Fruit fly (Drosophila melanogaster) whole organism, embryonic: ENCODE results near the gene CG43895.
A peak's percentile ranks its signal among the peaks of the same experiment; 100 is the strongest.

ENCODE experiments used
- CG11398 ChIP-seq: fragments of 200-800 bp; sonication (Bioruptor generic); optimal IDR thresholded peaks from 2 replicates; lab custom pipeline; 2016; ENCODE audit warnings: missing biosample characterization, missing genetic modification characterization
- CG12219 ChIP-seq: fragments of 200-800 bp; sonication (Bioruptor generic); optimal IDR thresholded peaks from 3 replicates; lab custom pipeline; 2018; ENCODE audit warnings: missing biosample characterization, mild to moderate bottlenecking, missing genetic modification characterization
- CG12299 ChIP-seq: fragments of 200-800 bp; sonication (Bioruptor generic); optimal IDR thresholded peaks from 2 replicates; lab custom pipeline; 2018; ENCODE audit warnings: missing biosample characterization, mild to moderate bottlenecking, missing genetic modification characterization
- CG14710 ChIP-seq: fragments of 200-800 bp; sonication (Bioruptor generic); optimal IDR thresholded peaks from 3 replicates; lab custom pipeline; 2019; ENCODE audit warnings: missing biosample characterization, mild to moderate bottlenecking, missing genetic modification characterization, moderate library complexity
- CG15011 ChIP-seq: fragments of 200-800 bp; sonication (Bioruptor generic); optimal IDR thresholded peaks from 3 replicates; lab custom pipeline; 2018; ENCODE audit warnings: missing biosample characterization, mild to moderate bottlenecking, missing genetic modification characterization
- CG15269 ChIP-seq: fragments of 200-800 bp; sonication (Bioruptor generic); optimal IDR thresholded peaks from 2 replicates; lab custom pipeline; 2018; ENCODE audit warnings: missing biosample characterization, mild to moderate bottlenecking, missing genetic modification characterization, moderate library complexity
- CG1529 ChIP-seq: fragments of 200-800 bp; sonication (Bioruptor generic); optimal IDR thresholded peaks from 3 replicates; lab custom pipeline; 2018; ENCODE audit warnings: missing biosample characterization, missing genetic modification characterization
- CG17385 ChIP-seq: fragments of 200-800 bp; sonication (Bioruptor generic); optimal IDR thresholded peaks from 3 replicates; lab custom pipeline; 2018; ENCODE audit warnings: missing biosample characterization, mild to moderate bottlenecking, missing genetic modification characterization
- CG3847 ChIP-seq: fragments of 200-800 bp; sonication (Bioruptor generic); IDR thresholded peaks from 2 replicates; pipeline ENCODE4 v1.3.6; 2022; ENCODE audit warnings: missing biosample characterization, missing genetic modification characterization
- CG3995 ChIP-seq: fragments of 200-800 bp; sonication (Bioruptor generic); optimal IDR thresholded peaks from 3 replicates; lab custom pipeline; 2016; ENCODE audit warnings: missing biosample characterization, missing genetic modification characterization
- CG42726 ChIP-seq: fragments of 200-800 bp; sonication (Bioruptor generic); IDR thresholded peaks from 2 replicates; pipeline ENCODE4 v1.3.6; 2022; ENCODE audit warnings: missing biosample characterization, missing genetic modification characterization; ENCODE audit not compliant: partially characterized antibody
- CG5180 ChIP-seq: fragments of 200-800 bp; sonication (Bioruptor generic); optimal IDR thresholded peaks from 3 replicates; lab custom pipeline; 2017; ENCODE audit warnings: missing biosample characterization, missing genetic modification characterization, mild to moderate bottlenecking, moderate library complexity, missing genetic modification reagents
- CG6791 ChIP-seq: fragments of 200-800 bp; sonication (Bioruptor generic); IDR thresholded peaks from 3 replicates; pipeline ENCODE4 v1.3.6; 2022; ENCODE audit warnings: missing biosample characterization, missing genetic modification characterization; ENCODE audit not compliant: partially characterized antibody
- CG7372 ChIP-seq: fragments of 200-800 bp; sonication (Bioruptor generic); IDR thresholded peaks from 2 replicates; pipeline ENCODE4 v1.3.6; 2022; ENCODE audit warnings: missing biosample characterization, missing genetic modification characterization
- CG7928 ChIP-seq: fragments of 200-800 bp; sonication (Bioruptor generic); optimal IDR thresholded peaks from 2 replicates; lab custom pipeline; 2017; ENCODE audit warnings: missing biosample characterization, mild to moderate bottlenecking, missing genetic modification characterization
- D ChIP-seq, 2 experiments: fragments of 200-800 bp in 1 of 2; fragments of >200 bp in 1 of 2; sonication (Bioruptor generic) in 1 of 2; optimal IDR thresholded peaks; 2 replicates in 1 of 2; 3 replicates in 1 of 2; lab custom pipeline; 2017; ENCODE audit warnings: mild to moderate bottlenecking in 1 of 2, missing biosample characterization in 1 of 2, missing genetic modification characterization in 1 of 2, missing genetic modification reagents in 1 of 2
- D19B ChIP-seq: fragments of 200-800 bp; sonication (Bioruptor generic); optimal IDR thresholded peaks from 2 replicates; lab custom pipeline; 2017; ENCODE audit warnings: missing biosample characterization, mild to moderate bottlenecking, missing genetic modification characterization
- HLH3B ChIP-seq: fragments of 200-800 bp; sonication (Bioruptor generic); IDR thresholded peaks from 2 replicates; pipeline ENCODE4 v1.3.6; 2022; ENCODE audit warnings: missing biosample characterization, missing genetic modification characterization
- HLHmδ ChIP-seq: fragments of 200-800 bp; sonication (Bioruptor generic); optimal IDR thresholded peaks from 2 replicates; lab custom pipeline; 2018; ENCODE audit warnings: missing biosample characterization, mild to moderate bottlenecking, missing genetic modification characterization, moderate library complexity
- Hmx ChIP-seq: fragments of 200-800 bp; sonication (Bioruptor generic); optimal IDR thresholded peaks from 2 replicates; lab custom pipeline; 2016; ENCODE audit warnings: missing biosample characterization, missing genetic modification characterization
- Jarid2 ChIP-seq: fragments of 200-800 bp; sonication (Bioruptor generic); optimal IDR thresholded peaks from 3 replicates; lab custom pipeline; 2017; ENCODE audit warnings: mild to moderate bottlenecking, missing biosample characterization, missing genetic modification reagents, missing genetic modification characterization
- Lhr ChIP-seq: fragments of 200-800 bp; sonication (Bioruptor generic); optimal IDR thresholded peaks from 3 replicates; lab custom pipeline; 2017; ENCODE audit warnings: mild to moderate bottlenecking, missing biosample characterization, missing genetic modification reagents, missing genetic modification characterization
- MBD-R2 ChIP-seq: fragments of 200-800 bp; sonication (Bioruptor generic); IDR thresholded peaks from 2 replicates; pipeline ENCODE4 v1.3.6; 2022; ENCODE audit warnings: missing biosample characterization, missing genetic modification characterization
- Myb ChIP-seq: fragments of 200-800 bp; sonication (Bioruptor generic); optimal IDR thresholded peaks from 2 replicates; lab custom pipeline; 2016; ENCODE audit warnings: missing biosample characterization, missing genetic modification characterization
- Nf-YB ChIP-seq: fragments of 200-800 bp; sonication (Bioruptor generic); optimal IDR thresholded peaks from 3 replicates; lab custom pipeline; 2019; ENCODE audit warnings: missing biosample characterization, mild to moderate bottlenecking, missing genetic modification characterization, moderate library complexity
- Nf-YC ChIP-seq: fragments of 200-800 bp; optimal IDR thresholded peaks from 3 replicates; lab custom pipeline; 2019; ENCODE audit warnings: missing biosample characterization, mild to moderate bottlenecking, missing genetic modification characterization, moderate library complexity
- Rx ChIP-seq: fragments of 200-800 bp; sonication (Bioruptor generic); IDR thresholded peaks from 2 replicates; pipeline ENCODE4 v1.3.6; 2022; ENCODE audit warnings: missing biosample characterization, missing genetic modification characterization
- Scr ChIP-seq: fragments of 200-800 bp; sonication (Bioruptor generic); IDR thresholded peaks from 2 replicates; pipeline ENCODE4 v1.3.6; 2022; ENCODE audit warnings: missing biosample characterization, missing genetic modification characterization; ENCODE audit not compliant: partially characterized antibody
- Trl ChIP-seq, 3 experiments: fragments of >200 bp in 2 of 3; fragments of 200-800 bp in 1 of 3; sonication (Bioruptor generic) in 1 of 3; optimal IDR thresholded peaks; 2 replicates in 1 of 3; 3 replicates in 2 of 3; lab custom pipeline; 2016 to 2017; ENCODE audit warnings: missing biosample characterization in 1 of 3, missing genetic modification characterization in 1 of 3
- ash1 ChIP-seq: fragments of 200-800 bp; sonication (Bioruptor generic); optimal IDR thresholded peaks from 2 replicates; lab custom pipeline; 2018; ENCODE audit warnings: missing biosample characterization, mild to moderate bottlenecking, missing genetic modification characterization
- cg ChIP-seq: fragments of 200-800 bp; sonication (Bioruptor generic); optimal IDR thresholded peaks from 3 replicates; lab custom pipeline; 2019; ENCODE audit warnings: missing biosample characterization, mild to moderate bottlenecking, missing genetic modification characterization, moderate library complexity
- gcm ChIP-seq: fragments of 200-800 bp; sonication (Bioruptor generic); optimal IDR thresholded peaks from 2 replicates; lab custom pipeline; 2019; ENCODE audit warnings: missing biosample characterization, mild to moderate bottlenecking, missing genetic modification characterization, moderate library complexity
- gsb ChIP-seq: fragments of 200-800 bp; sonication (Bioruptor generic); IDR thresholded peaks from 2 replicates; pipeline ENCODE4 v1.3.6; 2022; ENCODE audit warnings: missing biosample characterization, missing genetic modification characterization
- kni ChIP-seq: fragments of 200-800 bp; sonication (Bioruptor generic); optimal IDR thresholded peaks from 3 replicates; lab custom pipeline; 2017; ENCODE audit warnings: mild to moderate bottlenecking, missing biosample characterization, missing genetic modification reagents, missing genetic modification characterization
- knrl ChIP-seq: fragments of 200-800 bp; sonication (Bioruptor generic); IDR thresholded peaks from 3 replicates; pipeline ENCODE4 v1.3.6; 2022; ENCODE audit warnings: missing biosample characterization, missing genetic modification characterization; ENCODE audit not compliant: partially characterized antibody
- pros ChIP-seq: fragments of 200-800 bp; sonication (Bioruptor generic); optimal IDR thresholded peaks from 3 replicates; lab custom pipeline; 2019; ENCODE audit warnings: missing biosample characterization, mild to moderate bottlenecking, missing genetic modification characterization, moderate library complexity
- pzg ChIP-seq: fragments of 200-800 bp; sonication (Bioruptor generic); optimal IDR thresholded peaks from 3 replicates; lab custom pipeline; 2018; ENCODE audit warnings: missing biosample characterization, mild to moderate bottlenecking, missing genetic modification characterization, moderate library complexity
- stwl ChIP-seq: fragments of 200-800 bp; sonication (Bioruptor generic); optimal IDR thresholded peaks from 3 replicates; lab custom pipeline; 2018; ENCODE audit warnings: missing biosample characterization, mild to moderate bottlenecking, missing genetic modification characterization, moderate library complexity
- twi ChIP-seq: fragments of 200-800 bp; optimal IDR thresholded peaks from 2 replicates; lab custom pipeline; 2019; ENCODE audit warnings: missing biosample characterization, mild to moderate bottlenecking, missing genetic modification characterization, moderate library complexity
- unc-4 ChIP-seq: fragments of 200-800 bp; sonication (Bioruptor generic); IDR thresholded peaks from 2 replicates; pipeline ENCODE4 v1.3.6; 2022; ENCODE audit warnings: missing biosample characterization, missing genetic modification characterization; ENCODE audit not compliant: partially characterized antibody
- vnd ChIP-seq: fragments of 200-800 bp; sonication (Bioruptor generic); IDR thresholded peaks from 3 replicates; pipeline ENCODE4 v1.3.6; 2022; ENCODE audit warnings: missing biosample characterization, missing genetic modification characterization; ENCODE audit not compliant: partially characterized antibody
- zfh1 ChIP-seq: fragments of 200-800 bp; sonication (Bioruptor generic); IDR thresholded peaks from 3 replicates; pipeline ENCODE4 v1.3.6; 2022; ENCODE audit warnings: missing biosample characterization, missing genetic modification characterization

Gene CG43895

DNA sequence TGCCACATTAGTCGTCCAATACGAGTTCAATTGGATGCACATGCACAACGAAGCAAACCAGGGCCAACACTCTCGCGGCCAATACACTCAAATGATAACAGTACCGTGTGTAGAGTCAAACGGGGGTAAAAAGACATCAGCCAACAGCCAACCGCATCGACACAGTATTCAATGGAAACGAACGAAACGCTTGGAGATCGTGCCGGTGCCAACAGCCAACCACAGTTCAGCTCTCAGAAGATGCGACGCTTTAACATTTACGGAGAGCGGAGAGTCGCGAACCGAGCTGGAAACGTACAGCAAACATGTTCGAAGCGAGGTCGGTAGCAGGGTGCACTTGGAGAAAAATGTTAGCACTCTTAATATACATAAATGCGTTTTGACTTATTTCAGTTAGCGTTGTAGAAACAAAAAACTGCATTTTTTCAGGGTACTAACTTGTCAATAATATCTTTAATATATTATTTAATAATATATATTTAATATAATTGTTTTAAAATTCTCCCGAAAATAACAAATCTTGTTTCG lies 5.4 kb downstream of the CG43895 start (continued):
- TF ChIP-seq gsb (GFP tag; lab: Robert Waterston, UW): 0 out of 2 replicates have a peak, but pooled peaks have one; percentile 7

DNA sequence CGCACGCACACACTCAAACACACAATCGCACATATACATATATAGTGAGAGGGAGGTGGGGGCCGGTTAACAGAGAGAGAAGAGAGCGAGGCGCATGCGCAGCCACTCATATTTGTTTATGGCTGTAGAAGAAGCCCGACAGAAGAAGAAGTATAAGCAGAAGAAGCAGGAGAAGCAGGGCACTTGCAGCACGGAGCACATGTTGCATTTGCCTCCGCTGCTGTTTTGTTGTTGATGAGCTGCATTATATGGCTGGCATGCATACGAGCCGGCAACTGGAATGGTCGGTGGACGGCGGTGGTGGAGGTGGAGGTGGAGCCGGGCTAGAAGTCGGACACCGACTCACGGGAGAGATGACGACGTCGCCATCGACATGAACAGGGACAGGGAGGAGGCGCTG lies 13.1 kb downstream of the CG43895 start:
- TF ChIP-seq cg (GFP tag; lab: Kevin White, UChicago) (peak; percentile 67), pzg (no peak), Trl (optimal IDR thresholded peaks at IDR 0.05; lab: Kevin White, UChicago) (peak in 1 of 2 experiments; percentile 60), Trl (GFP tag; optimal IDR thresholded peaks at IDR 0.05; lab: Kevin White, UChicago) (no peak), pros (GFP tag; lab: Kevin White, UChicago) (peak; percentile 63), Nf-YB (GFP tag; lab: Kevin White, UChicago) (peak; percentile 91), Nf-YC (tag; lab: Kevin White, UChicago) (peak; percentile 37), CG11398 (no peak), twi (tag; lab: Kevin White, UChicago) (peak; percentile 57), ash1 (GFP tag; lab: Kevin White, UChicago) (no peak), CG5180 (GFP tag; lab: Kevin White, UChicago) (peak; percentile 40), CG17385 (GFP tag; lab: Kevin White, UChicago) (peak; percentile 31), Jarid2 (GFP tag; lab: Kevin White, UChicago) (peak; percentile 23), kni (GFP tag; lab: Kevin White, UChicago) (peak; percentile 1)
- TF ChIP-seq, all 482 proteins: peak for 10

DNA sequence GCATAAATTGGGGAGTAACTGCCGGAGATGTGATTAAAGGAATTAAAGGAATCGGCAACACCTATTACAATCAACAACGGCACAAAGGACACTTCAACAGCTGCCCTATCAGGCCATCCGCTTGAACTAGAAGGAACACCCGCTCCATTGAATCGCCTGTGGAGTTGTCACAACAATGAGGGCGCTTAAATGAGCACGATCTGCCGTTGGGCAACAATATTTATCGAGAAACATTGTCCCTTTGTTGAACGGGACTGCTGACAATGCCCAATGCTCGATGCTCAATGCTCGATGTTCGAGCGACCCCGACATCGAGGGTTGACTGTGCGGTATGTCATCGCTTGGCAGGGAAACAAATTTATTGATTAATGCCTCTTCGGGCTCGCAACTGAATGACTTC lies 25.6 kb downstream of the CG43895 start:
- TF ChIP-seq pros (GFP tag; lab: Kevin White, UChicago) (peak; percentile 27), D (optimal IDR thresholded peaks at IDR 0.05; lab: Kevin White, UChicago) (peak; percentile 97), D (GFP tag; optimal IDR thresholded peaks at IDR 0.05; lab: Kevin White, UChicago) (no peak), CG12219 (GFP tag; lab: Kevin White, UChicago) (no peak), D19B (GFP tag; lab: Kevin White, UChicago) (no peak), gcm (GFP tag; lab: Kevin White, UChicago) (peak; percentile 59)

DNA sequence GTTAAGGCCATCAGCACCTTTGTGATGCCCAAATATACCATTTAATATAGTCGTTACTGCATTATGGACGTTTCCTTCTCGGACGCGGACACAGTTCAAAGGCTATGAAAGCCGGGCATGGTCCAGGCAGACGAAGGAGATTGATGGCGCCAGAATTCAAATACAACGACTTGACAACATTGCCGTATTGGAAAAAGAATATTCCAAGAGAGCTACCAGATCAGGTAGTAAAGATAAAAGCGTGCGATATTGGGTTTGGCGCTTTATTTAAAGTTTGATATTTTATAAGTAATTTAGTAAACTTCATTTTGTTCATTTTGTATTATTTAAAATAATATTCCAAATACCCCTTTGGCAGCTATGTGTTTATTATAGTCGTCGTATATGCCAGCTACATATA lies 39.6 kb downstream of the CG43895 start:
- TF ChIP-seq HLHmδ (no peak), HLH3B (no peak), zfh1 (no peak), CG14710 (tag; lab: Kevin White, UChicago) (no peak), CG3995 (GFP tag; lab: Kevin White, UChicago) (no peak), CG7372 (no peak), CG15011 (GFP tag; lab: Kevin White, UChicago) (no peak), CG6791 (GFP tag; lab: Robert Waterston, UW) (0 out of 3 replicates have a peak, but pooled peaks have one; percentile 41), knrl (GFP tag; lab: Robert Waterston, UW) (peak; percentile 25; the same call in 1 of the 3 replicates), CG12299 (tag; lab: Kevin White, UChicago) (no peak), vnd (GFP tag; lab: Robert Waterston, UW) (no peak), CG42726 (GFP tag; lab: Robert Waterston, UW) (0 out of 2 replicates have a peak, but pooled peaks have one; percentile 40), Rx (GFP tag; lab: Robert Waterston, UW) (no peak), Nf-YC (tag; lab: Kevin White, UChicago) (no peak), Hmx (GFP tag; lab: Kevin White, UChicago) (no peak), Scr (GFP tag; lab: Robert Waterston, UW) (0 out of 2 replicates have a peak, but pooled peaks have one; percentile 31), unc-4 (GFP tag; lab: Robert Waterston, UW) (0 out of 2 replicates have a peak, but pooled peaks have one; percentile 26), MBD-R2 (GFP tag; lab: Robert Waterston, UW) (no peak), Lhr (GFP tag; lab: Kevin White, UChicago) (peak; percentile 77), Myb (GFP tag; lab: Kevin White, UChicago) (peak; percentile 86), CG3847 (GFP tag; lab: Robert Waterston, UW) (peak; percentile 33; the same call in 1 of the 2 replicates), stwl (tag; lab: Kevin White, UChicago) (peak; percentile 45), CG15269 (tag; lab: Kevin White, UChicago) (no peak), CG7928 (GFP tag; lab: Kevin White, UChicago) (no peak), CG1529 (GFP tag; lab: Kevin White, UChicago) (no peak)
